Worm (Caenorhabditis elegans) whole organism, L2 larva: ENCODE results near the gene C18D11.7.
"Not testable (repeated sequence)": the region's sequence is repeated elsewhere in the genome, so short reads cannot be mapped to it uniquely, and the experiment has no call there.

ENCODE experiments used
- C34F6.9 ChIP-seq: fragments of 150-350 bp; optimal IDR thresholded peaks from 2 replicates; lab custom pipeline; 2014; ENCODE audit warnings: missing biosample characterization, missing genetic modification characterization
- F13H6.1 ChIP-seq: sonication (generic microtip); optimal IDR thresholded peaks from 2 replicates; lab custom pipeline; 2016; ENCODE audit warnings: missing genetic modification characterization, missing compliant biosample characterization
- Y55F3AM.14 ChIP-seq: fragments of 200-800 bp; sonication (Bioruptor generic); optimal IDR thresholded peaks from 2 replicates; lab custom pipeline; 2018; ENCODE audit warnings: mild to moderate bottlenecking, missing genetic modification characterization, missing compliant biosample characterization
- ZK546.5 ChIP-seq: sonication (generic microtip); optimal IDR thresholded peaks from 2 replicates; lab custom pipeline; 2017; ENCODE audit warnings: missing biosample characterization, missing genetic modification characterization
- alr-1 ChIP-seq: fragments of 150-350 bp; optimal IDR thresholded peaks from 2 replicates; lab custom pipeline; 2014; ENCODE audit warnings: missing biosample characterization, missing genetic modification characterization
- aly-2 ChIP-seq: fragments of 150-350 bp; optimal IDR thresholded peaks from 2 replicates; lab custom pipeline; 2014; ENCODE audit warnings: missing biosample characterization, missing genetic modification characterization
- blmp-1 ChIP-seq: sonication (generic microtip); optimal IDR thresholded peaks from 2 replicates; lab custom pipeline; 2017; ENCODE audit warnings: missing genetic modification characterization, mild to moderate bottlenecking, missing compliant biosample characterization, antibody characterized with exemption, moderate library complexity; ENCODE audit not compliant: insufficient read depth
- ceh-16 ChIP-seq: fragments of 150-350 bp; optimal IDR thresholded peaks from 2 replicates; lab custom pipeline; 2014; ENCODE audit warnings: missing biosample characterization, missing genetic modification characterization
- ceh-82 ChIP-seq: fragments of 150-350 bp; optimal IDR thresholded peaks from 2 replicates; lab custom pipeline; 2014; ENCODE audit warnings: missing biosample characterization, missing genetic modification characterization
- crh-2 ChIP-seq: sonication (generic microtip); optimal IDR thresholded peaks from 2 replicates; lab custom pipeline; 2017; ENCODE audit warnings: missing biosample characterization, missing genetic modification characterization
- dmd-4 ChIP-seq: sonication (generic microtip); optimal IDR thresholded peaks from 2 replicates; lab custom pipeline; 2017; ENCODE audit warnings: missing biosample characterization, missing genetic modification characterization
- elt-1 ChIP-seq: fragments of 150-350 bp; optimal IDR thresholded peaks from 2 replicates; lab custom pipeline; 2014; ENCODE audit warnings: missing biosample characterization, missing genetic modification characterization
- elt-3 ChIP-seq: sonication (generic microtip); optimal IDR thresholded peaks from 2 replicates; lab custom pipeline; 2017; ENCODE audit warnings: missing biosample characterization, missing genetic modification characterization
- fos-1 ChIP-seq: fragments of 150-350 bp; optimal IDR thresholded peaks from 2 replicates; lab custom pipeline; 2014; ENCODE audit warnings: missing biosample characterization, missing genetic modification characterization
- gmeb-1 ChIP-seq: fragments of 150-350 bp; optimal IDR thresholded peaks from 2 replicates; lab custom pipeline; 2014; ENCODE audit warnings: missing biosample characterization, missing genetic modification characterization
- lin-11 ChIP-seq: fragments of 150-350 bp; sonication (generic microtip); optimal IDR thresholded peaks from 2 replicates; lab custom pipeline; 2014; ENCODE audit warnings: missing biosample characterization, missing genetic modification characterization, inconsistent platforms, mixed read lengths
- lin-13 ChIP-seq: fragments of 150-350 bp; optimal IDR thresholded peaks from 2 replicates; lab custom pipeline; 2014; ENCODE audit warnings: missing biosample characterization, missing genetic modification reagents, missing genetic modification characterization
- lin-39 ChIP-seq: fragments of 150-350 bp; optimal IDR thresholded peaks from 2 replicates; lab custom pipeline; 2014; ENCODE audit warnings: missing biosample characterization, missing genetic modification reagents, missing genetic modification characterization
- lsy-2 ChIP-seq, 2 experiments: fragments of 150-350 bp in 1 of 2; sonication (generic microtip) in 1 of 2; optimal IDR thresholded peaks; 2 replicates each; lab custom pipeline; 2014 to 2017; ENCODE audit warnings: missing biosample characterization in 2 of 2, missing genetic modification characterization in 2 of 2
- mdl-1 ChIP-seq, 2 experiments: fragments of 150-350 bp in 1 of 2; sonication (generic microtip) in 1 of 2; optimal IDR thresholded peaks; 2 replicates each; lab custom pipeline; 2017; ENCODE audit warnings: missing biosample characterization in 2 of 2, missing genetic modification characterization in 2 of 2
- nhr-10 ChIP-seq: sonication (generic microtip); optimal IDR thresholded peaks from 2 replicates; lab custom pipeline; 2017; ENCODE audit warnings: missing biosample characterization, missing genetic modification characterization
- nhr-12 ChIP-seq: fragments of 150-350 bp; optimal IDR thresholded peaks from 2 replicates; lab custom pipeline; 2014; ENCODE audit warnings: missing biosample characterization, missing genetic modification characterization
- nhr-129 ChIP-seq: fragments of 150-350 bp; optimal IDR thresholded peaks from 2 replicates; lab custom pipeline; 2014; ENCODE audit warnings: missing biosample characterization, missing genetic modification characterization
- nhr-21 ChIP-seq: fragments of 150-350 bp; optimal IDR thresholded peaks from 2 replicates; lab custom pipeline; 2014; ENCODE audit warnings: missing biosample characterization, missing genetic modification characterization
- nhr-23 ChIP-seq: fragments of 150-350 bp; optimal IDR thresholded peaks from 2 replicates; lab custom pipeline; 2014; ENCODE audit warnings: missing biosample characterization, missing genetic modification reagents, missing genetic modification characterization
- nhr-237 ChIP-seq: fragments of 150-350 bp; optimal IDR thresholded peaks from 2 replicates; lab custom pipeline; 2014; ENCODE audit warnings: missing biosample characterization, missing genetic modification characterization
- nhr-25 ChIP-seq: fragments of 150-350 bp; sonication (generic microtip); optimal IDR thresholded peaks from 3 replicates; lab custom pipeline; 2014; ENCODE audit warnings: missing biosample characterization, missing genetic modification characterization
- nhr-6 ChIP-seq: fragments of 150-350 bp; optimal IDR thresholded peaks from 2 replicates; lab custom pipeline; 2014; ENCODE audit warnings: missing biosample characterization, missing genetic modification characterization
- nhr-77 ChIP-seq: fragments of 150-350 bp; optimal IDR thresholded peaks from 2 replicates; lab custom pipeline; 2014; ENCODE audit warnings: missing biosample characterization, missing genetic modification characterization
- peb-1 ChIP-seq: fragments of 150-350 bp; optimal IDR thresholded peaks from 2 replicates; lab custom pipeline; 2014; ENCODE audit warnings: missing biosample characterization, missing genetic modification characterization
- sem-4 ChIP-seq: fragments of 150-350 bp; optimal IDR thresholded peaks from 2 replicates; lab custom pipeline; 2014; ENCODE audit warnings: missing biosample characterization, missing genetic modification reagents, missing genetic modification characterization
- snpc-4 ChIP-seq: fragments of 150-350 bp; optimal IDR thresholded peaks from 2 replicates; lab custom pipeline; 2014; ENCODE audit warnings: missing biosample characterization, missing genetic modification characterization
- unc-39 ChIP-seq: fragments of 150-350 bp; optimal IDR thresholded peaks from 2 replicates; lab custom pipeline; 2014; ENCODE audit warnings: missing biosample characterization, missing genetic modification characterization
- unc-55 ChIP-seq: fragments of 150-350 bp; sonication (generic microtip); optimal IDR thresholded peaks from 3 replicates; lab custom pipeline; 2014; ENCODE audit warnings: missing biosample characterization, missing genetic modification reagents, missing genetic modification characterization
- unc-62 ChIP-seq: fragments of 150-350 bp; optimal IDR thresholded peaks from 2 replicates; lab custom pipeline; 2014; ENCODE audit warnings: missing biosample characterization, missing genetic modification reagents, missing genetic modification characterization
- zag-1 ChIP-seq: fragments of 150-350 bp; optimal IDR thresholded peaks from 2 replicates; lab custom pipeline; 2014; ENCODE audit warnings: missing biosample characterization, missing genetic modification characterization
- ztf-1 ChIP-seq: fragments of 200-800 bp; sonication (Bioruptor generic); conservative IDR thresholded peaks from 2 replicates; pipeline ENCODE4 v1.3.6; 2022; ENCODE audit warnings: missing genetic modification characterization, missing compliant biosample characterization
- ztf-11 ChIP-seq: sonication (generic microtip); optimal IDR thresholded peaks from 2 replicates; lab custom pipeline; 2017; ENCODE audit warnings: missing biosample characterization, missing genetic modification characterization
- ztf-4 ChIP-seq: fragments of 150-350 bp; optimal IDR thresholded peaks from 2 replicates; lab custom pipeline; 2014; ENCODE audit warnings: missing biosample characterization, missing genetic modification characterization

Gene C18D11.7

ce11 chrIII:11777321-11777720 is 29.3 kb downstream of the C18D11.7 start, which contains the start of gene mdt-21:
Gene mdt-21 (plus strand): TSS chrIII:11777621.
- no peak for TF ChIP-seq ceh-16 (tag; lab: Kevin White, UChicago)
- TF ChIP-seq nhr-21 (tag; lab: Kevin White, UChicago) = no peak
- no peak for TF ChIP-seq gmeb-1 (tag; lab: Kevin White, UChicago)
- TF ChIP-seq nhr-237 (tag; lab: Kevin White, UChicago) = no peak
- TF ChIP-seq nhr-129 (tag; lab: Kevin White, UChicago) = no peak
- TF ChIP-seq ceh-82 = no peak
- TF ChIP-seq, all 48 proteins: peak for 0

ce11 chrIII:11774508-11775000 is 32.0 kb downstream of the C18D11.7 start, which contains the start of gene immp-1:
Gene immp-1 (plus strand): TSS chrIII:11774950.
- peak; percentile 27 for TF ChIP-seq nhr-25 (tag; lab: Kevin White, UChicago)
- TF ChIP-seq ztf-1 (GFP tag; lab: Robert Waterston, UW) = no peak
- no peak for TF ChIP-seq peb-1 (tag; lab: Kevin White, UChicago)
- no peak for TF ChIP-seq zag-1 (tag; lab: Kevin White, UChicago)
- TF ChIP-seq unc-55 = peak; percentile 62
- TF ChIP-seq ceh-82 = no peak
- TF ChIP-seq blmp-1 (tag; lab: Kevin White, UChicago) = peak; percentile 74
- TF ChIP-seq lin-13 (GFP tag; lab: Kevin White, UChicago) = no peak
- no peak for TF ChIP-seq elt-1 (tag; lab: Kevin White, UChicago)
- peak; percentile 45 for TF ChIP-seq nhr-129 (tag; lab: Kevin White, UChicago)
- no peak for TF ChIP-seq nhr-77 (tag; lab: Kevin White, UChicago)
- TF ChIP-seq F13H6.1 = no peak
- TF ChIP-seq ztf-4 = no peak
- no peak for TF ChIP-seq ztf-11 (tag; lab: Kevin White, UChicago)
- TF ChIP-seq nhr-12 (tag; lab: Kevin White, UChicago) = no peak
- no peak for TF ChIP-seq alr-1 (tag; lab: Kevin White, UChicago)
- TF ChIP-seq aly-2 = no peak
- TF ChIP-seq nhr-21 (tag; lab: Kevin White, UChicago) = no peak
- peak; percentile 36 for TF ChIP-seq fos-1 (tag; lab: Kevin White, UChicago)
- TF ChIP-seq nhr-10 (tag; lab: Kevin White, UChicago) = no peak
- TF ChIP-seq dmd-4 = no peak
- TF ChIP-seq snpc-4 (tag; lab: Kevin White, UChicago) = no peak
- TF ChIP-seq mdl-1 (tag; optimal IDR thresholded peaks at IDR 0.05; lab: Kevin White, UChicago) = peak in 1 of 2 experiments; percentile 42
- TF ChIP-seq gmeb-1 (tag; lab: Kevin White, UChicago) = peak; percentile 63
- peak; percentile 51 for TF ChIP-seq C34F6.9 (tag; lab: Kevin White, UChicago)
- TF ChIP-seq sem-4 (tag; lab: Kevin White, UChicago) = peak; percentile 49
- TF ChIP-seq elt-3 (tag; lab: Kevin White, UChicago) = no peak
- TF ChIP-seq nhr-6 (tag; lab: Kevin White, UChicago) = no peak
- TF ChIP-seq nhr-23 (tag; lab: Kevin White, UChicago) = no peak
- no peak for TF ChIP-seq ZK546.5
- TF ChIP-seq lsy-2 (tag; optimal IDR thresholded peaks at IDR 0.05; lab: Kevin White, UChicago) = peak; percentile 3 to 70
- peak; percentile 92 for TF ChIP-seq crh-2 (tag; lab: Kevin White, UChicago)
- TF ChIP-seq lin-11 (tag; lab: Kevin White, UChicago) = no peak

ce11 chrIII:11773581-11773980 is 33.0 kb downstream of the C18D11.7 start, which contains the start of gene gbf-1:
Gene gbf-1 (minus strand): TSS chrIII:11773681.
- TF ChIP-seq ZK546.5; nhr-6 (tag; lab: Kevin White, UChicago); lin-39 (tag; lab: Kevin White, UChicago): not testable (repeated sequence)

ce11 chrIII:11760634-11761033 is 46.0 kb downstream of the C18D11.7 start:
- TF ChIP-seq nhr-237 (tag; lab: Kevin White, UChicago) (no peak), lin-11 (tag; lab: Kevin White, UChicago) (no peak), sem-4 (tag; lab: Kevin White, UChicago) (no peak), ceh-82 (no peak), dmd-4 (no peak), unc-39 (no peak), lsy-2 (tag; optimal IDR thresholded peaks at IDR 0.05; lab: Kevin White, UChicago) (no peak), nhr-12 (tag; lab: Kevin White, UChicago) (no peak), unc-62 (GFP tag; lab: Kevin White, UChicago) (no peak), nhr-25 (tag; lab: Kevin White, UChicago) (no peak), elt-1 (tag; lab: Kevin White, UChicago) (no peak), Y55F3AM.14 (GFP tag; lab: Kevin White, UChicago) (no peak), nhr-23 (tag; lab: Kevin White, UChicago) (no peak), ztf-11 (tag; lab: Kevin White, UChicago) (no peak), lin-13 (GFP tag; lab: Kevin White, UChicago) (no peak), peb-1 (tag; lab: Kevin White, UChicago) (no peak)
